Fruit fly (Drosophila melanogaster) whole organism, embryonic: ENCODE data around the gene CG18661.

Experiments
- C15 ChIP-seq: fragments of 200-800 bp; sonication (Bioruptor generic); IDR thresholded peaks from 3 replicates; pipeline ENCODE4 v1.3.6; 2022; ENCODE audit warnings: missing biosample characterization, missing genetic modification characterization
- CG10267 ChIP-seq: fragments of 200-800 bp; sonication (Bioruptor generic); optimal IDR thresholded peaks from 2 replicates; lab custom pipeline; 2018; ENCODE audit warnings: missing biosample characterization, mild to moderate bottlenecking, missing genetic modification characterization, moderate library complexity
- CG11085 ChIP-seq: fragments of 200-800 bp; sonication (Bioruptor generic); IDR thresholded peaks from 2 replicates; pipeline ENCODE4 v1.3.6; 2022; ENCODE audit warnings: missing biosample characterization, missing genetic modification characterization
- CG13424 ChIP-seq: fragments of 200-800 bp; sonication (Bioruptor generic); optimal IDR thresholded peaks from 2 replicates; lab custom pipeline; 2019; ENCODE audit warnings: missing biosample characterization, mild to moderate bottlenecking, missing genetic modification characterization, moderate library complexity
- CG14667 ChIP-seq: fragments of 200-800 bp; sonication (Bioruptor generic); IDR thresholded peaks from 2 replicates; pipeline ENCODE4 v1.3.6; 2022; ENCODE audit warnings: missing biosample characterization, missing genetic modification characterization
- CG15073 ChIP-seq: fragments of 200-800 bp; sonication (Bioruptor generic); optimal IDR thresholded peaks from 2 replicates; lab custom pipeline; 2016; ENCODE audit warnings: missing biosample characterization, missing genetic modification characterization
- CG15479 ChIP-seq: fragments of 200-800 bp; sonication (Bioruptor generic); optimal IDR thresholded peaks from 3 replicates; lab custom pipeline; 2019; ENCODE audit warnings: missing biosample characterization, mild to moderate bottlenecking, missing genetic modification characterization, moderate library complexity
- CG15696 ChIP-seq: fragments of 200-800 bp; sonication (Bioruptor generic); optimal IDR thresholded peaks from 2 replicates; lab custom pipeline; 2019; ENCODE audit warnings: missing biosample characterization, mild to moderate bottlenecking, missing genetic modification characterization, moderate library complexity
- CG17829 ChIP-seq: fragments of 200-800 bp; optimal IDR thresholded peaks from 2 replicates; lab custom pipeline; 2019; ENCODE audit warnings: missing biosample characterization, mild to moderate bottlenecking, missing genetic modification characterization, moderate library complexity
- CG1832 ChIP-seq: fragments of 200-800 bp; sonication (Bioruptor generic); optimal IDR thresholded peaks from 2 replicates; lab custom pipeline; 2017; ENCODE audit warnings: missing biosample characterization, mild to moderate bottlenecking, missing genetic modification characterization, inconsistent platforms
- CG18476 ChIP-seq: fragments of 200-800 bp; sonication (Bioruptor generic); optimal IDR thresholded peaks from 2 replicates; lab custom pipeline; 2016; ENCODE audit warnings: missing biosample characterization, mild to moderate bottlenecking, missing genetic modification characterization
- CG2202 ChIP-seq: fragments of 200-800 bp; sonication (Bioruptor generic); optimal IDR thresholded peaks from 2 replicates; lab custom pipeline; 2018; ENCODE audit warnings: missing biosample characterization, mild to moderate bottlenecking, missing genetic modification characterization
- CG2678 ChIP-seq: fragments of 200-800 bp; sonication (Bioruptor generic); optimal IDR thresholded peaks from 3 replicates; lab custom pipeline; 2019; ENCODE audit warnings: missing biosample characterization, mild to moderate bottlenecking, missing genetic modification characterization, moderate library complexity
- CG3407 ChIP-seq: fragments of 200-800 bp; sonication (Bioruptor generic); optimal IDR thresholded peaks from 2 replicates; lab custom pipeline; 2018; ENCODE audit warnings: missing biosample characterization, mild to moderate bottlenecking, missing genetic modification characterization
- CG3847 ChIP-seq: fragments of 200-800 bp; sonication (Bioruptor generic); IDR thresholded peaks from 2 replicates; pipeline ENCODE4 v1.3.6; 2022; ENCODE audit warnings: missing biosample characterization, missing genetic modification characterization
- CG6254 ChIP-seq: fragments of 200-800 bp; sonication (Bioruptor generic); optimal IDR thresholded peaks from 3 replicates; lab custom pipeline; 2017; ENCODE audit warnings: mild to moderate bottlenecking, missing biosample characterization, missing genetic modification reagents, missing genetic modification characterization
- CG8281 ChIP-seq: fragments of 200-800 bp; sonication (Bioruptor generic); optimal IDR thresholded peaks from 2 replicates; lab custom pipeline; 2018; ENCODE audit warnings: missing biosample characterization, mild to moderate bottlenecking, missing genetic modification characterization, moderate library complexity
- CG8924 ChIP-seq: fragments of 200-800 bp; optimal IDR thresholded peaks from 3 replicates; lab custom pipeline; 2019; ENCODE audit warnings: missing biosample characterization, mild to moderate bottlenecking, missing genetic modification characterization, moderate library complexity
- CG9817 ChIP-seq: fragments of 200-800 bp; sonication (Bioruptor generic); optimal IDR thresholded peaks from 2 replicates; lab custom pipeline; 2018; ENCODE audit warnings: missing biosample characterization, mild to moderate bottlenecking, missing genetic modification characterization, moderate library complexity
- D19B ChIP-seq: fragments of 200-800 bp; sonication (Bioruptor generic); optimal IDR thresholded peaks from 2 replicates; lab custom pipeline; 2017; ENCODE audit warnings: missing biosample characterization, mild to moderate bottlenecking, missing genetic modification characterization
- Hey ChIP-seq: fragments of 200-800 bp; sonication (Bioruptor generic); optimal IDR thresholded peaks from 3 replicates; lab custom pipeline; 2018; ENCODE audit warnings: missing biosample characterization, mild to moderate bottlenecking, missing genetic modification characterization
- NC2α ChIP-seq: fragments of 200-800 bp; sonication (Bioruptor generic); optimal IDR thresholded peaks from 2 replicates; lab custom pipeline; 2016; ENCODE audit warnings: missing biosample characterization, missing genetic modification characterization
- NFAT ChIP-seq: fragments of 200-800 bp; sonication (Bioruptor generic); IDR thresholded peaks from 2 replicates; pipeline ENCODE4 v1.3.6; 2022; ENCODE audit warnings: missing biosample characterization, missing genetic modification characterization
- NfI ChIP-seq: fragments of 200-800 bp; sonication (Bioruptor generic); optimal IDR thresholded peaks from 3 replicates; lab custom pipeline; 2018; ENCODE audit warnings: missing biosample characterization, mild to moderate bottlenecking, missing genetic modification characterization, moderate library complexity
- Pdp1 ChIP-seq, 2 experiments: fragments of 200-800 bp; sonication (Bioruptor generic); optimal IDR thresholded peaks; 3 replicates each; lab custom pipeline; 2016; ENCODE audit warnings: missing biosample characterization in 2 of 2, missing genetic modification characterization in 2 of 2, mild to moderate bottlenecking in 1 of 2, moderate library complexity in 1 of 2
- Taf1 ChIP-seq: fragments of 200-800 bp; sonication (Bioruptor generic); IDR thresholded peaks from 2 replicates; pipeline ENCODE4 v1.3.6; 2022; ENCODE audit warnings: missing biosample characterization, missing genetic modification characterization
- Usf ChIP-seq: fragments of 200-800 bp; sonication (Bioruptor generic); optimal IDR thresholded peaks from 2 replicates; lab custom pipeline; 2017; ENCODE audit warnings: missing genotype, missing biosample characterization, missing genetic modification characterization
- ase ChIP-seq: fragments of 200-800 bp; sonication (Bioruptor generic); IDR thresholded peaks from 3 replicates; pipeline ENCODE4 v1.3.6; 2022; ENCODE audit warnings: missing biosample characterization, missing genetic modification characterization
- chm ChIP-seq: fragments of 200-800 bp; sonication (Bioruptor generic); IDR thresholded peaks from 2 replicates; pipeline ENCODE4 v1.3.6; 2022; ENCODE audit warnings: missing biosample characterization, missing genetic modification characterization
- da ChIP-seq: fragments of 200-800 bp; sonication (Bioruptor generic); optimal IDR thresholded peaks from 2 replicates; lab custom pipeline; 2016; ENCODE audit warnings: missing biosample characterization, missing genetic modification characterization
- fd3F ChIP-seq: fragments of 200-800 bp; sonication (Bioruptor generic); optimal IDR thresholded peaks from 2 replicates; lab custom pipeline; 2018; ENCODE audit warnings: missing biosample characterization, mild to moderate bottlenecking, missing genetic modification characterization, moderate library complexity
- gce ChIP-seq: fragments of 200-800 bp; sonication (Bioruptor generic); IDR thresholded peaks from 3 replicates; pipeline ENCODE4 v1.3.6; 2022; ENCODE audit warnings: missing biosample characterization, missing genetic modification characterization
- gfzf ChIP-seq: fragments of 200-800 bp; sonication (Bioruptor generic); optimal IDR thresholded peaks from 2 replicates; lab custom pipeline; 2016; ENCODE audit warnings: missing biosample characterization, mild to moderate bottlenecking, missing genetic modification characterization, moderate library complexity
- grau ChIP-seq: fragments of 200-800 bp; optimal IDR thresholded peaks from 3 replicates; lab custom pipeline; 2019; ENCODE audit warnings: missing biosample characterization, mild to moderate bottlenecking, missing genetic modification characterization, moderate library complexity
- h ChIP-seq: fragments of >200 bp; optimal IDR thresholded peaks from 2 replicates; lab custom pipeline; 2017
- her ChIP-seq: fragments of 200-800 bp; sonication (Bioruptor generic); optimal IDR thresholded peaks from 2 replicates; lab custom pipeline; 2016; ENCODE audit warnings: missing biosample characterization, missing genetic modification characterization
- insv ChIP-seq, 2 experiments: fragments of 200-800 bp; sonication (Bioruptor generic); optimal IDR thresholded peaks; 3 replicates each; lab custom pipeline; 2016 to 2018; ENCODE audit warnings: missing biosample characterization in 2 of 2, missing genetic modification characterization in 2 of 2
- kay ChIP-seq: fragments of 200-800 bp; sonication (Bioruptor generic); optimal IDR thresholded peaks from 2 replicates; lab custom pipeline; 2016; ENCODE audit warnings: missing biosample characterization, missing genetic modification characterization
- knrl ChIP-seq: fragments of 200-800 bp; sonication (Bioruptor generic); IDR thresholded peaks from 3 replicates; pipeline ENCODE4 v1.3.6; 2022; ENCODE audit warnings: missing biosample characterization, missing genetic modification characterization; ENCODE audit not compliant: partially characterized antibody
- mam ChIP-seq: fragments of 200-800 bp; sonication (Bioruptor generic); optimal IDR thresholded peaks from 3 replicates; lab custom pipeline; 2016; ENCODE audit warnings: missing biosample characterization, missing genetic modification characterization
- onecut ChIP-seq: fragments of 200-800 bp; sonication (Bioruptor generic); IDR thresholded peaks from 2 replicates; pipeline ENCODE4 v1.3.6; 2022; ENCODE audit warnings: missing biosample characterization, missing genetic modification characterization
- row ChIP-seq: fragments of 200-800 bp; sonication (Bioruptor generic); IDR thresholded peaks from 3 replicates; pipeline ENCODE4 v1.3.6; 2022; ENCODE audit warnings: missing biosample characterization, missing genetic modification characterization
- sd ChIP-seq: fragments of 200-800 bp; sonication (Bioruptor generic); optimal IDR thresholded peaks from 3 replicates; lab custom pipeline; 2018; ENCODE audit warnings: missing biosample characterization, mild to moderate bottlenecking, missing genetic modification characterization, moderate library complexity
- sens ChIP-seq: fragments of 200-800 bp; sonication (Bioruptor generic); peaks from one replicate; lab custom pipeline; 2016; ENCODE audit warnings: missing biosample characterization, missing genetic modification characterization
- sens-2 ChIP-seq: fragments of 200-800 bp; sonication (Bioruptor generic); IDR thresholded peaks from 2 replicates; pipeline ENCODE4 v1.3.6; 2022; ENCODE audit warnings: missing biosample characterization, missing genetic modification characterization
- twi ChIP-seq: fragments of 200-800 bp; optimal IDR thresholded peaks from 2 replicates; lab custom pipeline; 2019; ENCODE audit warnings: missing biosample characterization, mild to moderate bottlenecking, missing genetic modification characterization, moderate library complexity
- vfl ChIP-seq: fragments of 200-800 bp; sonication (Bioruptor generic); optimal IDR thresholded peaks from 2 replicates; lab custom pipeline; 2016; ENCODE audit warnings: missing biosample characterization, missing genetic modification characterization
- wor ChIP-seq: fragments of 200-800 bp; sonication (Bioruptor generic); IDR thresholded peaks from 2 replicates; pipeline ENCODE4 v1.3.6; 2022; ENCODE audit warnings: missing biosample characterization, missing genetic modification characterization
- zen ChIP-seq: fragments of 200-800 bp; sonication (Bioruptor generic); optimal IDR thresholded peaks from 3 replicates; lab custom pipeline; 2018; ENCODE audit warnings: missing biosample characterization, mild to moderate bottlenecking, missing genetic modification characterization, moderate library complexity

The CG18661 gene

DNA sequence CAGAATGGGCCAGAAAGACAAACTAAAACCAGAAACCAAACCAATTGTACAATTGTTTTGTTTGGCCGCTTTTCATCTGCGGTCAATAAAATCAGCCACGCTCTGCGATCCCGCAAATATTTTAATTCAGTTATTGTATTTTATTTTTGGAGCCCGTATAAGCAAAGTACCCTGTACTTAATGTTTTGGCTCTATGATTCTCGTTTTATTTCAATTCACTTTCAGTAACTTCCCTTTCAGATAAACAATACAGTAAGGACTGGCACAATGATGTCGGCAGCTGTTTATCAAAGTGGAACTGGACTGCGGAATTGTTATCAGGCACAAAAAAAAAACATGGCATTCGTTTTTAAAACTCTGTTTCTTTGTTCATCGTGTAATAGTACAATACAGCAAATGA is 48.8 kb upstream of the CG18661 start:
- TF ChIP-seq sens (peak; percentile 57), row (GFP tag; lab: Robert Waterston, UW) (0 out of 3 replicates have a peak, but pooled peaks have one; percentile 10), C15 (GFP tag; lab: Robert Waterston, UW) (no peak), NC2α (GFP tag; lab: Kevin White, UChicago) (no peak), CG15479 (GFP tag; lab: Kevin White, UChicago) (peak; percentile 21), ase (GFP tag; lab: Robert Waterston, UW) (no peak), D19B (GFP tag; lab: Kevin White, UChicago) (peak; percentile 2), CG3407 (GFP tag; lab: Kevin White, UChicago) (no peak), grau (peak; percentile 51)

DNA sequence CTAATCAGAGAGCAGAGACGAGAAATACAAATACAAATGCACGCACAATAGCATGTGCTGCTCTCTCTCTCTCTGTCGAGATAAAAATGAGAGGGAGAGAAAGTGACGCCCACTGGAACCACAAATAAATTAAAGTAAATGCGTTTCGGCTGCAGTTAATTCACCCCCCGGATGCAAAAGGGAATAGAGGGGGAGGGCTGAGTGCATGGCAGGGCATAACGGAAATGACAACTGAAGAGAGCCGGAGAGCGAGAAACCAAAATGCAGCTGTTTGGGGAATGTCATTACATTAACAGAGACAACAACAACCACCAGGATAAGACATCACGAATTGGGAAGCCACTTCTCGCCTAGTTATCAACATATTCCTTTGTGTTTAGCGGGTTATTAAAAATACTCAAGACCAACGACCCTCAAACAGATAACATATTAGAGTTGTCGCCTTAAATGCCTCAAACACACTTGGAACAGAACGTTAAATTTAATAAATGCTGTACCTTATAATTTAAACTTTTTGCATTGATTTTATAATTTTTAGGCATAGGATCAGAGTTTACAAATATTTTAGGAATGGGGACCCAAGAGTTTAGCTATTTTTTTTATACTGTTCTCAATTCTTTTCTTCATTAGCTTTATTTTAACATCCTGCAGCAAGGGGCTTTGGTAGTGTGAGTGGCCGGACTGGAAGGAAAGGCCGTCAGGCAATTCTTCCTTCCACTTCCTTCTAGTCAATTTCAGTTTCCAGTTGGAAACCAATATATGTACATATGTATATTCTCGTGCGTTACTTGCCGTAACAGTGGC is 47.3 kb upstream of the CG18661 start:
- TF ChIP-seq CG10267 (tag; lab: Kevin White, UChicago) (peak; percentile 14), gce (GFP tag; lab: Robert Waterston, UW) (no peak), Taf1 (GFP tag; lab: Robert Waterston, UW) (no peak), chm (GFP tag; lab: Robert Waterston, UW) (0 out of 2 replicates have a peak, but pooled peaks have one; percentile 40), Usf (GFP tag; lab: Kevin White, UChicago) (no peak), CG2202 (no peak), CG1832 (no peak), Pdp1 (GFP tag; optimal IDR thresholded peaks at IDR 0.05; lab: Kevin White, UChicago) (peak in 1 of 2 experiments; percentile 41), CG18476 (GFP tag; lab: Kevin White, UChicago) (no peak), mam (GFP tag; lab: Kevin White, UChicago) (no peak), sens-2 (no peak), CG8924 (tag; lab: Kevin White, UChicago) (peak; percentile 31), onecut (GFP tag; lab: Robert Waterston, UW) (no peak), fd3F (GFP tag; lab: Kevin White, UChicago) (no peak), sd (tag; lab: Kevin White, UChicago) (peak; percentile 38), CG8281 (tag; lab: Kevin White, UChicago) (no peak), twi (tag; lab: Kevin White, UChicago) (no peak), da (GFP tag; lab: Kevin White, UChicago) (no peak), CG14667 (no peak), kay (GFP tag; lab: Kevin White, UChicago) (no peak), gfzf (GFP tag; lab: Kevin White, UChicago) (no peak), wor (GFP tag; lab: Robert Waterston, UW) (no peak), CG2678 (tag; lab: Kevin White, UChicago) (peak; percentile 16), vfl (no peak), ase (GFP tag; lab: Robert Waterston, UW) (no peak), insv (GFP tag; optimal IDR thresholded peaks at IDR 0.05; lab: Kevin White, UChicago) (peak in 1 of 2 experiments; percentile 47), NfI (GFP tag; lab: Kevin White, UChicago) (no peak), CG15696 (tag; lab: Kevin White, UChicago) (no peak), CG3847 (GFP tag; lab: Robert Waterston, UW) (no peak), CG15073 (no peak), CG17829 (tag; lab: Kevin White, UChicago) (no peak), zen (tag; lab: Kevin White, UChicago) (no peak), CG9817 (tag; lab: Kevin White, UChicago) (no peak), CG13424 (tag; lab: Kevin White, UChicago) (no peak), her (GFP tag; lab: Kevin White, UChicago) (no peak), NFAT (GFP tag; lab: Robert Waterston, UW) (no peak), CG6254 (GFP tag; lab: Kevin White, UChicago) (no peak), knrl (GFP tag; lab: Robert Waterston, UW) (no peak), CG11085 (GFP tag; lab: Robert Waterston, UW) (no peak), h (lab: Kevin White, UChicago) (no peak), Hey (tag; lab: Kevin White, UChicago) (no peak)
